Fruit fly (Drosophila melanogaster) whole organism, embryonic: ENCODE measurements around the gene CG17650.

Experiments
- B-H1 ChIP-seq: fragments of 200-800 bp; sonication (Bioruptor generic); IDR thresholded peaks from 3 replicates; pipeline ENCODE4 v1.3.6; 2022; ENCODE audit warnings: missing biosample characterization, missing genetic modification characterization
- BEAF-32 ChIP-seq: fragments of 200-800 bp; sonication (Bioruptor generic); optimal IDR thresholded peaks from 3 replicates; lab custom pipeline; 2017; ENCODE audit warnings: missing biosample characterization, missing genetic modification characterization, mild to moderate bottlenecking, moderate library complexity, missing genetic modification reagents
- Bdp1 ChIP-seq: fragments of 200-800 bp; sonication (Bioruptor generic); optimal IDR thresholded peaks from 3 replicates; lab custom pipeline; 2016; ENCODE audit warnings: missing biosample characterization, missing genetic modification characterization
- CG12104 ChIP-seq: fragments of 200-800 bp; sonication (Bioruptor generic); optimal IDR thresholded peaks from 3 replicates; lab custom pipeline; 2016; ENCODE audit warnings: missing biosample characterization, missing genetic modification characterization
- CG13123 ChIP-seq: fragments of 200-800 bp; sonication (Bioruptor generic); optimal IDR thresholded peaks from 2 replicates; lab custom pipeline; 2016; ENCODE audit warnings: missing biosample characterization, missing genetic modification characterization
- CG13296 ChIP-seq: fragments of 200-800 bp; sonication (Bioruptor generic); optimal IDR thresholded peaks from 3 replicates; lab custom pipeline; 2018; ENCODE audit warnings: missing biosample characterization, mild to moderate bottlenecking, missing genetic modification characterization
- CG14441 ChIP-seq: fragments of 200-800 bp; sonication (Bioruptor generic); IDR thresholded peaks from 2 replicates; pipeline ENCODE4 v1.3.6; 2022; ENCODE audit warnings: missing biosample characterization, missing genetic modification characterization
- CG15479 ChIP-seq: fragments of 200-800 bp; sonication (Bioruptor generic); optimal IDR thresholded peaks from 3 replicates; lab custom pipeline; 2019; ENCODE audit warnings: missing biosample characterization, mild to moderate bottlenecking, missing genetic modification characterization, moderate library complexity
- CG15514 ChIP-seq: fragments of 200-800 bp; sonication (Bioruptor generic); optimal IDR thresholded peaks from 3 replicates; lab custom pipeline; 2017; ENCODE audit warnings: missing biosample characterization, missing genetic modification characterization, mild to moderate bottlenecking, moderate library complexity, missing genetic modification reagents
- CG16779 ChIP-seq: fragments of 200-800 bp; sonication (Bioruptor generic); IDR thresholded peaks from 2 replicates; pipeline ENCODE4 v1.3.6; 2022; ENCODE audit warnings: missing biosample characterization, missing genetic modification characterization
- CG18476 ChIP-seq: fragments of 200-800 bp; sonication (Bioruptor generic); optimal IDR thresholded peaks from 2 replicates; lab custom pipeline; 2016; ENCODE audit warnings: missing biosample characterization, mild to moderate bottlenecking, missing genetic modification characterization
- CG18619 ChIP-seq: fragments of 200-800 bp; sonication (Bioruptor generic); optimal IDR thresholded peaks from 3 replicates; lab custom pipeline; 2017; ENCODE audit warnings: missing biosample characterization, mild to moderate bottlenecking, missing genetic modification characterization
- CG2116 ChIP-seq: fragments of 200-800 bp; sonication (Bioruptor generic); optimal IDR thresholded peaks from 3 replicates; lab custom pipeline; 2018; ENCODE audit warnings: missing biosample characterization, mild to moderate bottlenecking, missing genetic modification characterization
- CG2120 ChIP-seq: fragments of 200-800 bp; sonication (Bioruptor generic); optimal IDR thresholded peaks from 3 replicates; lab custom pipeline; 2016; ENCODE audit warnings: missing biosample characterization, missing genetic modification characterization
- CG2678 ChIP-seq: fragments of 200-800 bp; sonication (Bioruptor generic); optimal IDR thresholded peaks from 3 replicates; lab custom pipeline; 2019; ENCODE audit warnings: missing biosample characterization, mild to moderate bottlenecking, missing genetic modification characterization, moderate library complexity
- CG3407 ChIP-seq: fragments of 200-800 bp; sonication (Bioruptor generic); optimal IDR thresholded peaks from 2 replicates; lab custom pipeline; 2018; ENCODE audit warnings: missing biosample characterization, mild to moderate bottlenecking, missing genetic modification characterization
- CG6272 ChIP-seq: fragments of 200-800 bp; sonication (Bioruptor generic); IDR thresholded peaks from 2 replicates; pipeline ENCODE4 v1.3.6; 2022; ENCODE audit warnings: missing biosample characterization, missing genetic modification characterization
- CG8089 ChIP-seq: fragments of 200-800 bp; sonication (Bioruptor generic); optimal IDR thresholded peaks from 3 replicates; lab custom pipeline; 2016; ENCODE audit warnings: missing biosample characterization, missing genetic modification characterization
- CG8944 ChIP-seq: fragments of 200-800 bp; sonication (Bioruptor generic); optimal IDR thresholded peaks from 3 replicates; lab custom pipeline; 2016; ENCODE audit warnings: missing biosample characterization, missing genetic modification characterization
- CG9437 ChIP-seq: fragments of 200-800 bp; sonication (Bioruptor generic); optimal IDR thresholded peaks from 2 replicates; lab custom pipeline; 2018; ENCODE audit warnings: missing biosample characterization, mild to moderate bottlenecking, missing genetic modification characterization
- CHES-1-like ChIP-seq: fragments of 200-800 bp; sonication (Bioruptor generic); optimal IDR thresholded peaks from 2 replicates; lab custom pipeline; 2016; ENCODE audit warnings: missing biosample characterization, missing genetic modification characterization
- Dip3 ChIP-seq: fragments of 200-800 bp; sonication (Bioruptor generic); optimal IDR thresholded peaks from 3 replicates; lab custom pipeline; 2016; ENCODE audit warnings: missing biosample characterization, missing genetic modification characterization
- Dp ChIP-seq: fragments of 200-800 bp; sonication (Bioruptor generic); optimal IDR thresholded peaks from 2 replicates; lab custom pipeline; 2018; ENCODE audit warnings: missing biosample characterization, mild to moderate bottlenecking, missing genetic modification characterization, moderate library complexity
- H15 ChIP-seq: fragments of 200-800 bp; sonication (Bioruptor generic); IDR thresholded peaks from 3 replicates; pipeline ENCODE4 v1.3.6; 2022; ENCODE audit warnings: missing biosample characterization, missing genetic modification characterization
- HLH4C ChIP-seq: fragments of 200-800 bp; sonication (Bioruptor generic); IDR thresholded peaks from 3 replicates; pipeline ENCODE4 v1.3.6; 2022; ENCODE audit warnings: missing biosample characterization, missing genetic modification characterization; ENCODE audit not compliant: partially characterized antibody
- Med ChIP-seq: fragments of 200-800 bp; sonication (Bioruptor generic); peaks from one replicate; lab custom pipeline; 2016; ENCODE audit warnings: missing biosample characterization, missing genetic modification characterization, mild to moderate bottlenecking, inconsistent platforms, moderate library complexity
- Optix ChIP-seq: fragments of 200-800 bp; sonication (Bioruptor generic); IDR thresholded peaks from 3 replicates; pipeline ENCODE4 v1.3.6; 2022; ENCODE audit warnings: missing biosample characterization, missing genetic modification characterization
- Sox102F ChIP-seq: fragments of 200-800 bp; sonication (Bioruptor generic); optimal IDR thresholded peaks from 2 replicates; lab custom pipeline; 2018; ENCODE audit warnings: missing biosample characterization, mild to moderate bottlenecking, missing genetic modification characterization, moderate library complexity
- bsh ChIP-seq, 2 experiments: fragments of 200-800 bp; sonication (Bioruptor generic); optimal IDR thresholded peaks; 2 replicates each; lab custom pipeline; 2017 to 2018; ENCODE audit warnings: mild to moderate bottlenecking in 2 of 2, missing biosample characterization in 2 of 2, missing genetic modification characterization in 2 of 2, moderate library complexity in 1 of 2
- btn ChIP-seq: fragments of 200-800 bp; sonication (Bioruptor generic); optimal IDR thresholded peaks from 2 replicates; lab custom pipeline; 2016; ENCODE audit warnings: missing biosample characterization, missing genetic modification characterization
- caup ChIP-seq: fragments of 200-800 bp; sonication (Bioruptor generic); optimal IDR thresholded peaks from 3 replicates; lab custom pipeline; 2017; ENCODE audit warnings: missing biosample characterization, mild to moderate bottlenecking, missing genetic modification characterization, moderate library complexity; ENCODE audit not compliant: severe bottlenecking
- cg ChIP-seq: fragments of 200-800 bp; sonication (Bioruptor generic); optimal IDR thresholded peaks from 3 replicates; lab custom pipeline; 2019; ENCODE audit warnings: missing biosample characterization, mild to moderate bottlenecking, missing genetic modification characterization, moderate library complexity
- chinmo ChIP-seq: fragments of 200-800 bp; sonication (Bioruptor generic); IDR thresholded peaks from 4 replicates; pipeline ENCODE4 v1.3.6; 2022; ENCODE audit warnings: missing biosample characterization, missing genetic modification characterization; ENCODE audit not compliant: partially characterized antibody
- croc ChIP-seq: fragments of 200-800 bp; sonication (Bioruptor generic); conservative IDR thresholded peaks from 3 replicates; pipeline ENCODE4 v1.3.6; 2022; ENCODE audit warnings: missing biosample characterization, missing genetic modification characterization
- disco-r ChIP-seq: fragments of 200-800 bp; sonication (Bioruptor generic); optimal IDR thresholded peaks from 2 replicates; lab custom pipeline; 2016; ENCODE audit warnings: missing biosample characterization, missing genetic modification characterization
- gcm2 ChIP-seq: fragments of 200-800 bp; sonication (Bioruptor generic); optimal IDR thresholded peaks from 2 replicates; lab custom pipeline; 2016; ENCODE audit warnings: missing biosample characterization, missing genetic modification characterization
- gsb-n ChIP-seq: fragments of 200-800 bp; sonication (Bioruptor generic); optimal IDR thresholded peaks from 3 replicates; lab custom pipeline; 2018; ENCODE audit warnings: missing biosample characterization, mild to moderate bottlenecking, missing genetic modification characterization
- inv ChIP-seq: fragments of 200-800 bp; sonication (Bioruptor generic); IDR thresholded peaks from 2 replicates; pipeline ENCODE4 v1.3.6; 2022; ENCODE audit warnings: missing biosample characterization, missing genetic modification characterization; ENCODE audit not compliant: partially characterized antibody
- kni ChIP-seq: fragments of 200-800 bp; sonication (Bioruptor generic); optimal IDR thresholded peaks from 3 replicates; lab custom pipeline; 2017; ENCODE audit warnings: mild to moderate bottlenecking, missing biosample characterization, missing genetic modification reagents, missing genetic modification characterization
- knrl ChIP-seq: fragments of 200-800 bp; sonication (Bioruptor generic); IDR thresholded peaks from 3 replicates; pipeline ENCODE4 v1.3.6; 2022; ENCODE audit warnings: missing biosample characterization, missing genetic modification characterization; ENCODE audit not compliant: partially characterized antibody
- lbe ChIP-seq: fragments of 200-800 bp; sonication (Bioruptor generic); optimal IDR thresholded peaks from 2 replicates; lab custom pipeline; 2016; ENCODE audit warnings: missing biosample characterization, mild to moderate bottlenecking, missing genetic modification characterization
- lmd ChIP-seq: fragments of 200-800 bp; sonication (Bioruptor generic); IDR thresholded peaks from 2 replicates; pipeline ENCODE4 v1.3.6; 2022; ENCODE audit warnings: missing biosample characterization, missing genetic modification characterization
- maf-S ChIP-seq: fragments of 200-800 bp; sonication (Bioruptor generic); optimal IDR thresholded peaks from 2 replicates; lab custom pipeline; 2016; ENCODE audit warnings: missing biosample characterization, missing genetic modification characterization
- peb ChIP-seq: fragments of 200-800 bp; sonication (Bioruptor generic); IDR thresholded peaks from 2 replicates; pipeline ENCODE4 v1.3.6; 2022; ENCODE audit warnings: missing biosample characterization, missing genetic modification characterization
- unpg ChIP-seq: fragments of 200-800 bp; sonication (Bioruptor generic); optimal IDR thresholded peaks from 3 replicates; lab custom pipeline; 2018; ENCODE audit warnings: missing biosample characterization, mild to moderate bottlenecking, missing genetic modification characterization, moderate library complexity
- usp ChIP-seq: fragments of >200 bp; optimal IDR thresholded peaks from 2 replicates; lab custom pipeline; 2017; ENCODE audit warnings: missing biosample characterization, missing genetic modification characterization

Gene CG17650

dm6 chr2L:1735133-1735532, 23.8 kb downstream of the CG17650 start (continued):
- TF ChIP-seq CG3407 (GFP tag; lab: Kevin White, UChicago) (peak; percentile 45), unpg (GFP tag; lab: Kevin White, UChicago) (peak; percentile 22)

- no peak for TF ChIP-seq lbe (GFP tag; lab: Kevin White, UChicago)
- no peak for TF ChIP-seq maf-S (GFP tag; lab: Kevin White, UChicago)
- peak; percentile 33 for TF ChIP-seq Med (GFP tag; lab: Kevin White, UChicago)
- TF ChIP-seq CG13123: no peak
- no peak for TF ChIP-seq inv (GFP tag; lab: Robert Waterston, UW)
- TF ChIP-seq Optix: no peak
- TF ChIP-seq chinmo (GFP tag; lab: Robert Waterston, UW): 0 out of 4 replicates have a peak, but pooled peaks have one; percentile 22
- TF ChIP-seq Bdp1 (GFP tag; lab: Kevin White, UChicago): no peak
- no peak for TF ChIP-seq CG13296
- TF ChIP-seq kni: peak; percentile 67
- TF ChIP-seq, all 482 proteins: peak for 3
Measured at dm6 chr2L:1733155-1733813, 25.6 kb downstream of the CG17650 start.

- no peak for TF ChIP-seq CG16779 (GFP tag; lab: Robert Waterston, UW)
- peak in 1 of 2 experiments; percentile 2 for TF ChIP-seq bsh (GFP tag; optimal IDR thresholded peaks at IDR 0.05; lab: Kevin White, UChicago)
- TF ChIP-seq CG14441 (GFP tag; lab: Robert Waterston, UW): no peak
- TF ChIP-seq gcm2 (GFP tag; lab: Kevin White, UChicago): no peak
- TF ChIP-seq CG18619 (GFP tag; lab: Kevin White, UChicago): no peak
- peak; percentile 74 for TF ChIP-seq Med (GFP tag; lab: Kevin White, UChicago)
- TF ChIP-seq BEAF-32 (GFP tag; lab: Kevin White, UChicago): no peak
- TF ChIP-seq caup (GFP tag; lab: Kevin White, UChicago): no peak
- TF ChIP-seq CG8944 (GFP tag; lab: Kevin White, UChicago): no peak
- no peak for TF ChIP-seq CG6272
- TF ChIP-seq CG2678 (tag; lab: Kevin White, UChicago): no peak
- peak; percentile 36 for TF ChIP-seq CHES-1-like (GFP tag; lab: Kevin White, UChicago)
- no peak for TF ChIP-seq CG3407 (GFP tag; lab: Kevin White, UChicago)
- no peak for TF ChIP-seq usp (GFP tag; lab: Kevin White, UChicago)
- TF ChIP-seq peb (GFP tag; lab: Robert Waterston, UW): no peak
- peak; percentile 75 for TF ChIP-seq Dp (GFP tag; lab: Kevin White, UChicago)
- no peak for TF ChIP-seq CG9437 (GFP tag; lab: Kevin White, UChicago)
- TF ChIP-seq CG8089: no peak
- TF ChIP-seq CG2116: peak; percentile 67
- TF ChIP-seq CG12104 (GFP tag; lab: Kevin White, UChicago): no peak
- no peak for TF ChIP-seq Sox102F (GFP tag; lab: Kevin White, UChicago)
- no peak for TF ChIP-seq knrl (GFP tag; lab: Robert Waterston, UW)
- TF ChIP-seq CG18476 (GFP tag; lab: Kevin White, UChicago): no peak
- no peak for TF ChIP-seq CG2120 (GFP tag; lab: Kevin White, UChicago)
- TF ChIP-seq B-H1: no peak
- TF ChIP-seq H15 (GFP tag; lab: Robert Waterston, UW): no peak
- peak; percentile 13 for TF ChIP-seq CG15514 (GFP tag; lab: Kevin White, UChicago)
- no peak for TF ChIP-seq Dip3 (GFP tag; lab: Kevin White, UChicago)
- TF ChIP-seq HLH4C: no peak; the same call in 2 of the 3 replicates
- no peak for TF ChIP-seq cg (GFP tag; lab: Kevin White, UChicago)
- no peak for TF ChIP-seq btn
- TF ChIP-seq CG15479 (GFP tag; lab: Kevin White, UChicago): no peak
- peak; percentile 14 for TF ChIP-seq gsb-n (tag; lab: Kevin White, UChicago)
- no peak for TF ChIP-seq croc
- no peak for TF ChIP-seq disco-r (GFP tag; lab: Kevin White, UChicago)
- TF ChIP-seq lmd (GFP tag; lab: Robert Waterston, UW): no peak
Measured at dm6 chr2L:1732189-1732588, 26.7 kb downstream of the CG17650 start, which contains the start of the genes CG17652 and CG17646. CG17652 (minus strand) TSS chr2L:1732356. CG17646 (plus strand) TSS chr2L:1732524.
